Comparison of ENCODE assay signal across 2 fruit fly cellular contexts in the genomic region with DNA sequence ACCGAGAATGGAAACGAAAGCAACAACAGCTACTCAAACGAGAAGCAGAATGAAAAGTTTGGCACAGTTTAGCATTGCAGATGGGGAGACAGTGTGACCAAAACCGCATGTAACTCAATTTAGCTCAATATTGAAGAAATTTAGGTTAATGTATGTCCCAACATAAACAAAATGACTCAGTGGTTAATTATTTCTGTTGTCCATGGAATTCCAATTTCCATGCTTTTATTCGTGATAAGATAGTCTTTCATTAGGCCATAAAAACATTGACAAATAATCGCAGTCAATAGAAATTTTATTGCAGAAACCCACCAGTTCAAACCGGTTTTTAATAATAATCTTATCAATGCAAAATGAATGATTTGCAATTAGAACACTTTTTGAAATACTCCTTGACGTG.
A peak's percentile ranks its signal among the peaks of the same experiment; 100 is the strongest.
TF ChIP-seq lines count a peak whose summit lies in the region.

No protein-coding gene starts in this region.

TF ChIP-seq in whole organism, embryonic, 481 proteins besides CTCF, POLR2A, EP300 and RAD21 (continued from another document and continues in another):
- TF ChIP-seq CG18011 (GFP tag; optimal IDR thresholded peaks at IDR 0.05; lab: Kevin White, UChicago) (no peak), CG5245 (GFP tag; optimal IDR thresholded peaks at IDR 0.05; lab: Kevin White, UChicago) (no peak), CG7556 (GFP tag; optimal IDR thresholded peaks at IDR 0.05; lab: Kevin White, UChicago) (peak; percentile 21), sr (GFP tag; IDR thresholded peaks at IDR 0.05; lab: Robert Waterston, UW) (no peak), Abd-B (GFP tag; optimal IDR thresholded peaks at IDR 0.05; lab: Kevin White, UChicago) (no peak), her (GFP tag; optimal IDR thresholded peaks at IDR 0.05; lab: Kevin White, UChicago) (no peak), sens (GFP tag; lab: Kevin White, UChicago) (peak; percentile 20), CG14667 (GFP tag; IDR thresholded peaks at IDR 0.05; lab: Robert Waterston, UW) (no peak), stwl (tag; optimal IDR thresholded peaks at IDR 0.05; lab: Kevin White, UChicago) (peak; percentile 85), Trl (optimal IDR thresholded peaks at IDR 0.05; lab: Kevin White, UChicago) (no peak), Trl (GFP tag; optimal IDR thresholded peaks at IDR 0.05; lab: Kevin White, UChicago) (no peak), CG11093 (GFP tag; IDR thresholded peaks at IDR 0.05; lab: Robert Waterston, UW) (no peak), ken (GFP tag; IDR thresholded peaks at IDR 0.05; lab: Robert Waterston, UW) (no peak), CG17328 (GFP tag; IDR thresholded peaks at IDR 0.05; lab: Robert Waterston, UW) (no peak), Doc3 (GFP tag; IDR thresholded peaks at IDR 0.05; lab: Robert Waterston, UW; ENCODE audit: partially characterized antibody) (no peak), Side (GFP tag; optimal IDR thresholded peaks at IDR 0.05; lab: Kevin White, UChicago) (no peak), zf30C (GFP tag; optimal IDR thresholded peaks at IDR 0.05; lab: Kevin White, UChicago) (no peak), corto (GFP tag; optimal IDR thresholded peaks at IDR 0.05; lab: Kevin White, UChicago) (no peak), Sry-β (GFP tag; optimal IDR thresholded peaks at IDR 0.05; lab: Kevin White, UChicago) (no peak), Six4 (GFP tag; optimal IDR thresholded peaks at IDR 0.05; lab: Kevin White, UChicago) (no peak), Chrac-16 (GFP tag; optimal IDR thresholded peaks at IDR 0.05; lab: Kevin White, UChicago) (no peak), croc (GFP tag; conservative IDR thresholded peaks at IDR 0.05; lab: Robert Waterston, UW) (no peak), CG10543 (GFP tag; optimal IDR thresholded peaks at IDR 0.05; lab: Kevin White, UChicago) (no peak), CG9727 (GFP tag; optimal IDR thresholded peaks at IDR 0.05; lab: Kevin White, UChicago) (peak; percentile 3), CG4617 (GFP tag; optimal IDR thresholded peaks at IDR 0.05; lab: Kevin White, UChicago; ENCODE audit: borderline replicate concordance) (no peak), CG11560 (tag; IDR thresholded peaks at IDR 0.05; lab: Robert Waterston, UW) (no peak), CG10209 (GFP tag; optimal IDR thresholded peaks at IDR 0.05; lab: Kevin White, UChicago) (no peak), gsb (GFP tag; IDR thresholded peaks at IDR 0.05; lab: Robert Waterston, UW) (no peak), CG11456 (GFP tag; IDR thresholded peaks at IDR 0.05; lab: Robert Waterston, UW) (no peak), Sin3A (optimal IDR thresholded peaks at IDR 0.05; lab: Kevin White, UChicago) (no peak), Elba2 (GFP tag; optimal IDR thresholded peaks at IDR 0.05; lab: Kevin White, UChicago) (no peak), knrl (GFP tag; IDR thresholded peaks at IDR 0.05; lab: Robert Waterston, UW; ENCODE audit: partially characterized antibody) (no peak), Deaf1 (tag; optimal IDR thresholded peaks at IDR 0.05; lab: Kevin White, UChicago) (no peak), CG16815 (GFP tag; optimal IDR thresholded peaks at IDR 0.05; lab: Kevin White, UChicago) (no peak), Med (GFP tag; lab: Kevin White, UChicago) (peak; percentile 48), Bgb (GFP tag; IDR thresholded peaks at IDR 0.05; lab: Robert Waterston, UW; ENCODE audit: partially characterized antibody) (no peak), Dfd (GFP tag; optimal IDR thresholded peaks at IDR 0.05; lab: Kevin White, UChicago) (no peak), sisA (GFP tag; IDR thresholded peaks at IDR 0.05; lab: Robert Waterston, UW) (no peak), schlank (tag; optimal IDR thresholded peaks at IDR 0.05; lab: Kevin White, UChicago) (no peak), Adf1 (GFP tag; IDR thresholded peaks at IDR 0.05; lab: Robert Waterston, UW) (no peak), luna (GFP tag; optimal IDR thresholded peaks at IDR 0.05; lab: Kevin White, UChicago) (no peak), tx (GFP tag; optimal IDR thresholded peaks at IDR 0.05; lab: Kevin White, UChicago) (no peak), tin (GFP tag; optimal IDR thresholded peaks at IDR 0.05; lab: Kevin White, UChicago) (no peak), BEAF-32 (GFP tag; optimal IDR thresholded peaks at IDR 0.05; lab: Kevin White, UChicago) (no peak), gcm2 (GFP tag; optimal IDR thresholded peaks at IDR 0.05; lab: Kevin White, UChicago) (no peak), Dbx (GFP tag; IDR thresholded peaks at IDR 0.05; lab: Robert Waterston, UW) (0 out of 3 replicates have a peak, but pooled peaks have one; percentile 0), Aef1 (GFP tag; IDR thresholded peaks at IDR 0.05; lab: Robert Waterston, UW) (no peak), bowl (GFP tag; IDR thresholded peaks at IDR 0.05; lab: Robert Waterston, UW) (no peak), NC2α (GFP tag; optimal IDR thresholded peaks at IDR 0.05; lab: Kevin White, UChicago) (no peak), wor (GFP tag; IDR thresholded peaks at IDR 0.05; lab: Robert Waterston, UW) (no peak), hbn (GFP tag; IDR thresholded peaks at IDR 0.05; lab: Robert Waterston, UW; ENCODE audit: partially characterized antibody) (no peak), Blimp-1 (GFP tag; optimal IDR thresholded peaks at IDR 0.05; lab: Kevin White, UChicago) (no peak), Pdp1 (GFP tag; optimal IDR thresholded peaks at IDR 0.05; lab: Kevin White, UChicago) (no peak), CG4854 (GFP tag; optimal IDR thresholded peaks at IDR 0.05; lab: Kevin White, UChicago) (no peak), CG2120 (GFP tag; optimal IDR thresholded peaks at IDR 0.05; lab: Kevin White, UChicago) (peak; percentile 4), E2f2 (GFP tag; IDR thresholded peaks at IDR 0.05; lab: Robert Waterston, UW) (no peak), az2 (GFP tag; optimal IDR thresholded peaks at IDR 0.05; lab: Kevin White, UChicago) (no peak), CG13775 (GFP tag; optimal IDR thresholded peaks at IDR 0.05; lab: Kevin White, UChicago) (no peak), trh (GFP tag; optimal IDR thresholded peaks at IDR 0.05; lab: Kevin White, UChicago) (no peak), CG31388 (GFP tag; optimal IDR thresholded peaks at IDR 0.05; lab: Kevin White, UChicago) (no peak), CG15601 (tag; optimal IDR thresholded peaks at IDR 0.05; lab: Kevin White, UChicago) (no peak), Drgx (GFP tag; IDR thresholded peaks at IDR 0.05; lab: Robert Waterston, UW) (no peak), ems (GFP tag; optimal IDR thresholded peaks at IDR 0.05; lab: Kevin White, UChicago) (no peak), CG12942 (GFP tag; optimal IDR thresholded peaks at IDR 0.05; lab: Kevin White, UChicago) (no peak), fru (optimal IDR thresholded peaks at IDR 0.05; lab: Kevin White, UChicago) (no peak), prd (optimal IDR thresholded peaks at IDR 0.05; lab: Kevin White, UChicago) (no peak), prd (GFP tag; IDR thresholded peaks at IDR 0.05; lab: Robert Waterston, UW) (no peak), Hsf (GFP tag; optimal IDR thresholded peaks at IDR 0.05; lab: Kevin White, UChicago) (no peak)

TF ChIP-seq in whole organism, prepupa, 60 proteins besides CTCF, POLR2A, EP300 and RAD21 (continued from another document):
- TF ChIP-seq Blimp-1 (GFP tag; optimal IDR thresholded peaks at IDR 0.05; lab: Kevin White, UChicago) (no peak), ss (GFP tag; optimal IDR thresholded peaks at IDR 0.05; lab: Kevin White, UChicago) (peak in 1 of 2 experiments; percentile 1), topi (GFP tag; optimal IDR thresholded peaks at IDR 0.05; lab: Kevin White, UChicago) (peak; percentile 17), Eip75B (GFP tag; optimal IDR thresholded peaks at IDR 0.05; lab: Kevin White, UChicago) (no peak), Ets21C (GFP tag; optimal IDR thresholded peaks at IDR 0.05; lab: Kevin White, UChicago) (no peak), Hr38 (GFP tag; optimal IDR thresholded peaks at IDR 0.05; lab: Kevin White, UChicago) (no peak), fd85E (GFP tag; optimal IDR thresholded peaks at IDR 0.05; lab: Kevin White, UChicago) (no peak), esn (GFP tag; optimal IDR thresholded peaks at IDR 0.05; lab: Kevin White, UChicago) (no peak), vri (GFP tag; optimal IDR thresholded peaks at IDR 0.05; lab: Kevin White, UChicago) (no peak), CG6808 (GFP tag; optimal IDR thresholded peaks at IDR 0.05; lab: Kevin White, UChicago) (no peak), CG32006 (GFP tag; optimal IDR thresholded peaks at IDR 0.05; lab: Kevin White, UChicago) (peak; percentile 46), fkh (GFP tag; optimal IDR thresholded peaks at IDR 0.05; lab: Kevin White, UChicago) (no peak), CG11294 (GFP tag; IDR thresholded peaks at IDR 0.05; lab: Robert Waterston, UW) (no peak), Lpt (GFP tag; optimal IDR thresholded peaks at IDR 0.05; lab: Kevin White, UChicago) (no peak), Sox14 (GFP tag; optimal IDR thresholded peaks at IDR 0.05; lab: Kevin White, UChicago) (no peak), OdsH (GFP tag; optimal IDR thresholded peaks at IDR 0.05; lab: Kevin White, UChicago) (peak; percentile 13), CG6163 (GFP tag; IDR thresholded peaks at IDR 0.05; lab: Robert Waterston, UW) (no peak), CG1621 (tag; optimal IDR thresholded peaks at IDR 0.05; lab: Kevin White, UChicago) (no peak), spab (GFP tag; optimal IDR thresholded peaks at IDR 0.05; lab: Kevin White, UChicago) (no peak), CG31627 (GFP tag; optimal IDR thresholded peaks at IDR 0.05; lab: Kevin White, UChicago) (no peak), CG10669 (GFP tag; optimal IDR thresholded peaks at IDR 0.05; lab: Kevin White, UChicago) (peak; percentile 5)
